Worm (Caenorhabditis elegans): ENCODE data around the gene F54D5.2.
A peak's percentile ranks its signal among the peaks of the same experiment; 100 is the strongest.

Gene F54D5.2

ce11 chrII:11619171-11619570, 46.2 kb downstream of the F54D5.2 start (continued):
- TF ChIP-seq daf-12 (tag; optimal IDR thresholded peaks at IDR 0.05), result peak; percentile 22
- TF ChIP-seq mxl-3 (GFP tag; optimal IDR thresholded peaks at IDR 0.05), result peak; percentile 29
- peak; percentile 78 for TF ChIP-seq nhr-10 (tag; optimal IDR thresholded peaks at IDR 0.05)
- TF ChIP-seq duxl-1 (tag; optimal IDR thresholded peaks at IDR 0.05; ENCODE audit: poor library complexity), result no peak
- TF ChIP-seq mdl-1 (tag; optimal IDR thresholded peaks at IDR 0.05), result peak in 1 of 2 experiments; percentile 73
- TF ChIP-seq nhr-28 (tag; optimal IDR thresholded peaks at IDR 0.05), result peak; percentile 94
- peak; percentile 55 for TF ChIP-seq mes-2 (tag; optimal IDR thresholded peaks at IDR 0.05; ENCODE audit: poor library complexity, severe bottlenecking)
- no peak for TF ChIP-seq ceh-82 (tag; optimal IDR thresholded peaks at IDR 0.05)
- peak; percentile 48 to 64 for TF ChIP-seq lsy-2 (tag; optimal IDR thresholded peaks at IDR 0.05)
- peak in 1 of 2 experiments; percentile 57 for TF ChIP-seq unc-62 (GFP tag; optimal IDR thresholded peaks at IDR 0.05 in 1 of 2)
- TF ChIP-seq unc-62 (tag; optimal IDR thresholded peaks at IDR 0.05), result peak; percentile 28
- TF ChIP-seq madf-9 (GFP tag; conservative IDR thresholded peaks at IDR 0.05), result no peak
- TF ChIP-seq dve-1 (tag; optimal IDR thresholded peaks at IDR 0.05; ENCODE audit: insufficient read depth), result peak; percentile 68
- TF ChIP-seq nhr-11 (tag; optimal IDR thresholded peaks at IDR 0.05), result peak; percentile 28

ce11 chrII:11619895-11620439, 47.0 kb downstream of the F54D5.2 start:
- TF ChIP-seq arid-1 (GFP tag; conservative IDR thresholded peaks at IDR 0.05) (no peak), lsy-2 (tag; optimal IDR thresholded peaks at IDR 0.05) (peak; percentile 64 to 70), unc-62 (GFP tag; optimal IDR thresholded peaks at IDR 0.05 in 1 of 2) (peak in 1 of 2 experiments; percentile 70), unc-62 (tag; optimal IDR thresholded peaks at IDR 0.05) (no peak), nhr-77 (tag; optimal IDR thresholded peaks at IDR 0.05) (peak; percentile 47), D1046.2 (GFP tag; IDR thresholded peaks at IDR 0.05) (peak; percentile 67; the same call in 1 of the 2 replicates), mes-2 (tag; optimal IDR thresholded peaks at IDR 0.05; ENCODE audit: poor library complexity, severe bottlenecking) (peak; percentile 56), nhr-28 (tag; optimal IDR thresholded peaks at IDR 0.05) (peak; percentile 90), ztf-11 (tag; optimal IDR thresholded peaks at IDR 0.05) (no peak), Y48G9A.11 (GFP tag; IDR thresholded peaks at IDR 0.05) (no peak), egl-43 (GFP tag; IDR thresholded peaks at IDR 0.05) (peak; percentile 84), lim-7 (GFP tag; IDR thresholded peaks at IDR 0.05) (peak; percentile 32; the same call in 1 of the 2 replicates), ces-1 (GFP tag; optimal IDR thresholded peaks at IDR 0.05) (no peak), F10B5.3 (tag; optimal IDR thresholded peaks at IDR 0.05) (peak; percentile 19), ama-1 (optimal IDR thresholded peaks at IDR 0.05) (no peak), dmd-8 (GFP tag; IDR thresholded peaks at IDR 0.05) (0 out of 2 replicates have a peak, but pooled peaks have one; percentile 7), fkh-10 (GFP tag; optimal IDR thresholded peaks at IDR 0.05) (peak; percentile 21), nhr-111 (GFP tag; optimal IDR thresholded peaks at IDR 0.05) (no peak), lin-1 (GFP tag; IDR thresholded peaks at IDR 0.05) (no peak; the same call in 1 of the 2 replicates), hlh-11 (tag; optimal IDR thresholded peaks at IDR 0.05) (peak; percentile 97), hlh-30 (tag; optimal IDR thresholded peaks at IDR 0.05; ENCODE audit: insufficient read depth) (peak; percentile 88), F26F4.8 (GFP tag; conservative IDR thresholded peaks at IDR 0.05) (no peak), mxl-2 (GFP tag; conservative IDR thresholded peaks at IDR 0.05) (no peak), lin-29 (GFP tag; IDR thresholded peaks at IDR 0.05) (no peak), aha-1 (tag) (peak; percentile 96), T26A8.4 (GFP tag; IDR thresholded peaks at IDR 0.05) (peak; percentile 75; the same call in 1 of the 2 replicates), aly-2 (tag; optimal IDR thresholded peaks at IDR 0.05) (no peak), gei-8 (GFP tag; optimal IDR thresholded peaks at IDR 0.05) (peak; percentile 24), vab-7 (GFP tag; IDR thresholded peaks at IDR 0.05) (peak; percentile 60; the same call in 1 of the 2 replicates), nhr-25 (tag; optimal IDR thresholded peaks at IDR 0.05; ENCODE audit: borderline replicate concordance, insufficient read depth) (peak; percentile 71), lin-13 (GFP tag; optimal IDR thresholded peaks at IDR 0.05) (peak; percentile 53), ceh-28 (tag; optimal IDR thresholded peaks at IDR 0.05) (no peak), tag-97 (GFP tag; IDR thresholded peaks at IDR 0.05) (0 out of 2 replicates have a peak, but pooled peaks have one; percentile 7), dpl-1 (GFP tag; optimal IDR thresholded peaks at IDR 0.05) (peak; percentile 36), zfp-2 (tag; optimal IDR thresholded peaks at IDR 0.05) (peak; percentile 40), mep-1 (tag; optimal IDR thresholded peaks at IDR 0.05) (peak; percentile 95), hif-1 (tag; optimal IDR thresholded peaks at IDR 0.05) (peak; percentile 43 to 85), nhr-42 (GFP tag; IDR thresholded peaks at IDR 0.05) (peak; percentile 63; the same call in 1 of the 2 replicates), dve-1 (tag; optimal IDR thresholded peaks at IDR 0.05; ENCODE audit: insufficient read depth) (peak; percentile 76)
